Fruit fly (Drosophila melanogaster) S2 (cell line): ENCODE results near the gene CNMa.

Source experiments
- CG8478 ChIP-seq: fragments of >200 bp; optimal IDR thresholded peaks from 2 replicates; lab custom pipeline; 2018
- CTCF ChIP-seq, 2 experiments: fragments of >200 bp; optimal IDR thresholded peaks; 2 replicates each; lab custom pipeline; 2018

- no peak for TF ChIP-seq CG8478 (lab: Kevin White, UChicago)
- TF ChIP-seq CTCF (optimal IDR thresholded peaks at IDR 0.05; lab: Kevin White, UChicago) = no peak
Measured at dm6 chr3L:1869719-1870118, 14.3 kb upstream of the CNMa start, which contains the start of gene CG13924.
